Worm (Caenorhabditis elegans) whole organism, L3 larva: ENCODE data around the gene srh-201.

Experiments
- ceh-82 ChIP-seq: fragments of 150-350 bp; optimal IDR thresholded peaks from 2 replicates; lab custom pipeline; 2014; ENCODE audit warnings: missing biosample characterization, missing genetic modification characterization
- egl-5 ChIP-seq: fragments of 150-350 bp; optimal IDR thresholded peaks from 2 replicates; lab custom pipeline; 2017; ENCODE audit warnings: missing biosample characterization, missing genetic modification reagents, missing genetic modification characterization, inconsistent platforms
- elt-2 ChIP-seq: sonication (generic microtip); optimal IDR thresholded peaks from 2 replicates; lab custom pipeline; 2016; ENCODE audit warnings: missing genetic modification reagents, mild to moderate bottlenecking, missing genetic modification characterization, missing compliant biosample characterization
- fkh-10 ChIP-seq: sonication (generic microtip); optimal IDR thresholded peaks from 2 replicates; lab custom pipeline; 2017; ENCODE audit warnings: missing biosample characterization, missing genetic modification reagents, missing genetic modification characterization
- nhr-11 ChIP-seq: fragments of 150-350 bp; optimal IDR thresholded peaks from 2 replicates; lab custom pipeline; 2014; ENCODE audit warnings: missing biosample characterization, missing genetic modification characterization
- nhr-25 ChIP-seq: sonication (generic microtip); optimal IDR thresholded peaks from 2 replicates; lab custom pipeline; 2017; ENCODE audit warnings: missing biosample characterization, missing genetic modification characterization
- nhr-77 ChIP-seq: fragments of 150-350 bp; optimal IDR thresholded peaks from 2 replicates; lab custom pipeline; 2014; ENCODE audit warnings: missing biosample characterization, missing genetic modification characterization
- pha-4 ChIP-seq: fragments of 150-350 bp; optimal IDR thresholded peaks from 2 replicates; lab custom pipeline; 2014; ENCODE audit warnings: missing biosample characterization, missing genetic modification reagents, missing genetic modification characterization
- unc-62 ChIP-seq: fragments of 150-350 bp; sonication (generic microtip); optimal IDR thresholded peaks from 4 replicates; lab custom pipeline; 2014; ENCODE audit warnings: missing biosample characterization, missing genetic modification reagents, missing genetic modification characterization
- ztf-11 ChIP-seq: fragments of 150-350 bp; optimal IDR thresholded peaks from 2 replicates; lab custom pipeline; 2014; ENCODE audit warnings: missing biosample characterization, missing genetic modification characterization

Gene srh-201

ce11 chrV:8964055-8964758 lies 49.5 kb downstream of the srh-201 start, which contains the start of gene nhr-44:
Gene nhr-44, minus strand, starts transcription at chrV:8964105.
- TF ChIP-seq nhr-77 (tag; lab: Kevin White, UChicago) (no peak), fkh-10 (GFP tag; lab: Kevin White, UChicago) (no peak), egl-5 (tag; lab: Kevin White, UChicago) (no peak), ztf-11 (no peak), ceh-82 (tag; lab: Kevin White, UChicago) (no peak), pha-4 (tag; lab: Kevin White, UChicago) (peak; percentile 46), nhr-25 (tag; lab: Kevin White, UChicago) (peak; percentile 78), elt-2 (tag; lab: Kevin White, UChicago) (no peak), unc-62 (no peak), nhr-11 (tag; lab: Kevin White, UChicago) (no peak)
